Fruit fly (Drosophila melanogaster) whole organism, prepupa: ENCODE results near the gene CG44195.

ENCODE experiments used
- CG10631 ChIP-seq: fragments of 200-800 bp; sonication (Bioruptor generic); optimal IDR thresholded peaks from 2 replicates; lab custom pipeline; 2016; ENCODE audit warnings: missing biosample characterization, missing genetic modification characterization
- CG11294 ChIP-seq: fragments of 200-800 bp; sonication (Bioruptor generic); IDR thresholded peaks from 2 replicates; pipeline ENCODE4 v1.3.6; 2022; ENCODE audit warnings: missing biosample characterization, missing genetic modification characterization
- CG11762 ChIP-seq: fragments of 200-800 bp; sonication (Bioruptor generic); optimal IDR thresholded peaks from 3 replicates; lab custom pipeline; 2016; ENCODE audit warnings: missing biosample characterization, missing genetic modification characterization; ENCODE audit not compliant: insufficient read depth
- CG11902 ChIP-seq: fragments of 200-800 bp; sonication (Bioruptor generic); optimal IDR thresholded peaks from 3 replicates; lab custom pipeline; 2016; ENCODE audit warnings: missing biosample characterization, missing genetic modification characterization
- CG1621 ChIP-seq: fragments of 200-800 bp; sonication (Bioruptor generic); optimal IDR thresholded peaks from 3 replicates; lab custom pipeline; 2018; ENCODE audit warnings: missing biosample characterization, mild to moderate bottlenecking, missing genetic modification characterization
- CG32006 ChIP-seq: fragments of 200-800 bp; sonication (Bioruptor generic); optimal IDR thresholded peaks from 3 replicates; lab custom pipeline; 2017; ENCODE audit warnings: missing biosample characterization, mild to moderate bottlenecking, missing genetic modification characterization
- CG34406 ChIP-seq: fragments of 200-800 bp; sonication (Bioruptor generic); optimal IDR thresholded peaks from 3 replicates; lab custom pipeline; 2016; ENCODE audit warnings: missing biosample characterization, missing genetic modification characterization
- CG3919 ChIP-seq: fragments of 200-800 bp; sonication (Bioruptor generic); optimal IDR thresholded peaks from 3 replicates; lab custom pipeline; 2016; ENCODE audit warnings: missing biosample characterization, missing genetic modification characterization
- CG6163 ChIP-seq: fragments of 200-800 bp; sonication (Bioruptor generic); IDR thresholded peaks from 3 replicates; pipeline ENCODE4 v1.3.6; 2022; ENCODE audit warnings: missing biosample characterization, missing genetic modification characterization
- CG6276 ChIP-seq: fragments of 200-800 bp; sonication (Bioruptor generic); optimal IDR thresholded peaks from 2 replicates; lab custom pipeline; 2017; ENCODE audit warnings: missing biosample characterization, mild to moderate bottlenecking, missing genetic modification characterization
- CG6792 ChIP-seq: fragments of 200-800 bp; sonication (Bioruptor generic); optimal IDR thresholded peaks from 3 replicates; lab custom pipeline; 2016; ENCODE audit warnings: missing biosample characterization, missing genetic modification characterization
- CG6808 ChIP-seq: fragments of 200-800 bp; sonication (Bioruptor generic); optimal IDR thresholded peaks from 3 replicates; lab custom pipeline; 2017; ENCODE audit warnings: missing biosample characterization, missing genetic modification characterization, mild to moderate bottlenecking, moderate library complexity, missing genetic modification reagents
- CG8119 ChIP-seq: fragments of 200-800 bp; sonication (Bioruptor generic); IDR thresholded peaks from 3 replicates; pipeline ENCODE4 v1.3.6; 2022; ENCODE audit warnings: missing biosample characterization, missing genetic modification characterization
- CG8319 ChIP-seq: fragments of 200-800 bp; sonication (Bioruptor generic); optimal IDR thresholded peaks from 3 replicates; lab custom pipeline; 2016; ENCODE audit warnings: missing biosample characterization, missing genetic modification characterization
- CG8632 ChIP-seq: fragments of 200-800 bp; sonication (Bioruptor generic); optimal IDR thresholded peaks from 3 replicates; lab custom pipeline; 2016; ENCODE audit warnings: missing biosample characterization, missing genetic modification characterization
- Eip78C ChIP-seq: fragments of 200-800 bp; sonication (Bioruptor generic); peaks from one replicate; lab custom pipeline; 2016; ENCODE audit warnings: missing biosample characterization, missing genetic modification characterization
- Eip93F ChIP-seq: fragments of 200-800 bp; sonication (Bioruptor generic); optimal IDR thresholded peaks from 2 replicates; lab custom pipeline; 2016; ENCODE audit warnings: missing biosample characterization, mild to moderate bottlenecking, missing genetic modification characterization
- Ets21C ChIP-seq: fragments of 200-800 bp; sonication (Bioruptor generic); optimal IDR thresholded peaks from 3 replicates; lab custom pipeline; 2016; ENCODE audit warnings: missing biosample characterization, missing genetic modification characterization
- Ets96B ChIP-seq: fragments of 200-800 bp; optimal IDR thresholded peaks from 2 replicates; lab custom pipeline; 2019; ENCODE audit warnings: missing biosample characterization, mild to moderate bottlenecking, missing genetic modification characterization, moderate library complexity
- Hr38 ChIP-seq: sonication (Bioruptor generic); optimal IDR thresholded peaks from 2 replicates; lab custom pipeline; 2016; ENCODE audit warnings: missing biosample characterization, missing genetic modification characterization
- Hr39 ChIP-seq: fragments of 200-800 bp; sonication (Bioruptor generic); optimal IDR thresholded peaks from 2 replicates; lab custom pipeline; 2016; ENCODE audit warnings: missing biosample characterization, missing genetic modification characterization
- Lpt ChIP-seq: fragments of 200-800 bp; sonication (Bioruptor generic); optimal IDR thresholded peaks from 3 replicates; lab custom pipeline; 2016; ENCODE audit warnings: missing biosample characterization, missing genetic modification characterization
- Sox102F ChIP-seq: fragments of 200-800 bp; sonication (Bioruptor generic); optimal IDR thresholded peaks from 2 replicates; lab custom pipeline; 2016; ENCODE audit warnings: missing biosample characterization, mild to moderate bottlenecking, missing genetic modification characterization
- Sox14 ChIP-seq: fragments of 200-800 bp; sonication (Bioruptor generic); optimal IDR thresholded peaks from 3 replicates; lab custom pipeline; 2016; ENCODE audit warnings: missing biosample characterization, missing genetic modification characterization
- Sox15 ChIP-seq: fragments of 200-800 bp; sonication (Bioruptor generic); optimal IDR thresholded peaks from 3 replicates; lab custom pipeline; 2016; ENCODE audit warnings: missing biosample characterization, missing genetic modification characterization
- achi ChIP-seq: fragments of 200-800 bp; sonication (Bioruptor generic); optimal IDR thresholded peaks from 3 replicates; lab custom pipeline; 2016; ENCODE audit warnings: missing biosample characterization, missing genetic modification characterization
- dac ChIP-seq: fragments of 200-800 bp; sonication (Bioruptor generic); optimal IDR thresholded peaks from 2 replicates; lab custom pipeline; 2017; ENCODE audit warnings: missing biosample characterization, mild to moderate bottlenecking, missing genetic modification characterization
- dsx ChIP-seq: fragments of 200-800 bp; optimal IDR thresholded peaks from 3 replicates; lab custom pipeline; 2019; ENCODE audit warnings: missing biosample characterization, mild to moderate bottlenecking, missing genetic modification characterization, moderate library complexity; ENCODE audit not compliant: poor library complexity, severe bottlenecking
- eg ChIP-seq: fragments of 200-800 bp; sonication (Bioruptor generic); IDR thresholded peaks from 3 replicates; pipeline ENCODE4 v1.3.6; 2022; ENCODE audit warnings: missing biosample characterization, missing genetic modification characterization
- lz ChIP-seq: fragments of 200-800 bp; sonication (Bioruptor generic); optimal IDR thresholded peaks from 3 replicates; lab custom pipeline; 2016; ENCODE audit warnings: missing biosample characterization, missing genetic modification characterization
- ss ChIP-seq, 2 experiments: fragments of 200-800 bp; sonication (Bioruptor generic); optimal IDR thresholded peaks; 2 replicates in 1 of 2; 3 replicates in 1 of 2; lab custom pipeline; 2017 to 2018; ENCODE audit warnings: mild to moderate bottlenecking in 2 of 2, missing biosample characterization in 2 of 2, missing genetic modification characterization in 2 of 2, moderate library complexity in 1 of 2
- topi ChIP-seq: fragments of 200-800 bp; sonication (Bioruptor generic); optimal IDR thresholded peaks from 3 replicates; lab custom pipeline; 2016; ENCODE audit warnings: missing biosample characterization, missing genetic modification characterization

The CG44195 gene

DNA sequence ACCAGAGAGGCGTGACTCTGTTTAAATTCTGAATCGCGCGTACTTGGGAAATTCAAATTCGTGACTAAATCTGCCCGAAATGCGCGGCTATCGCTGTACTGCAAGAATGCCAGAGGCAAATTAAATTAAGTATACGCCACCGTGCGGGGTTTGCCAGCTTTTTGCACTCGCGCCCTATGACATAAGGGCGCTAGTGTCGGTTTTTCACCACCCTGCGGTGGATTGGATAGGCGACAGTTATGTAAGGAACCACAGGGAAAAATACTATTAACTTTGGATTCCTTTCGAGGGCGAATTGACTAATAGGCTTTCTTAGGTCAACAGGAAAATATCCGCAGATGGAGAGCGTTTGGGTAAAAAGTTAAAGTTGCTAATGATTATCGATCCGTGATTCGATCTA is at the start of gene CG44195:
CG44195 (minus strand) TSS at position 101 of the 400 bp plus-strand sequence.
- no peak for TF ChIP-seq CG6163 (GFP tag; lab: Robert Waterston, UW)
- TF ChIP-seq CG3919 (GFP tag; lab: Kevin White, UChicago): no peak
- no peak for TF ChIP-seq CG32006 (GFP tag; lab: Kevin White, UChicago)
- TF ChIP-seq Sox102F (GFP tag; lab: Kevin White, UChicago): no peak
- TF ChIP-seq CG10631 (GFP tag; lab: Kevin White, UChicago): no peak
- no peak for TF ChIP-seq CG6808 (GFP tag; lab: Kevin White, UChicago)
- no peak for TF ChIP-seq CG8119 (GFP tag; lab: Robert Waterston, UW)
- TF ChIP-seq achi (GFP tag; lab: Kevin White, UChicago): no peak
- no peak for TF ChIP-seq CG34406 (GFP tag; lab: Kevin White, UChicago)
- TF ChIP-seq dsx (GFP tag; lab: Kevin White, UChicago): no peak
- TF ChIP-seq Eip93F (GFP tag; lab: Kevin White, UChicago): no peak
- TF ChIP-seq eg: no peak
- no peak for TF ChIP-seq CG1621 (tag; lab: Kevin White, UChicago)
- no peak for TF ChIP-seq CG6276
- TF ChIP-seq CG8632 (GFP tag; lab: Kevin White, UChicago): no peak
- no peak for TF ChIP-seq Hr39
- TF ChIP-seq topi (GFP tag; lab: Kevin White, UChicago): no peak
- no peak for TF ChIP-seq lz (GFP tag; lab: Kevin White, UChicago)
- no peak for TF ChIP-seq ss (GFP tag; optimal IDR thresholded peaks at IDR 0.05; lab: Kevin White, UChicago)

dm6 chr3L:7743741-7744140 is 48.3 kb upstream of the CG44195 start:
- TF ChIP-seq CG1621 (tag; lab: Kevin White, UChicago) (no peak), dsx (GFP tag; lab: Kevin White, UChicago) (peak; percentile 92)

DNA sequence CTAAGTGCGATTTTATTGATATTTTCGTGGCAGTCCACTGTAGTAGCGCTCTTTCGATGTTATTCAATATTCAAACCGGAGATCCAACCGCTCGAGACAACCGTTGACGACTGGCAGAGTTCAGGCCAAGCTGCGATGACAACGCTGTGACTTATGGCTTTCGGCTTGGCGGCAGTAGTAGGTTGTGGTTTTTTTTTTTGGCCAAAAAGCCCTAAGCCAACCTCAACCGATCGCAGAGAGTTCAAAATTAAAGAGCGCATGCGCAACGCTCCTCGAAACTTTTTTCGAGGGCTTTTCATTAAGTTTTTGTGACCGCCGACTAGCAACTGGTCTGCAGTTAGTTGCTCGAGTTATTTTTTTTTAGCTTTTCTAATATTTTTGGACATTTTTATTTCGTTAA is 47.5 kb upstream of the CG44195 start, which contains the start of gene Snmp2:
Snmp2 (minus strand) TSS at position 101 of the 400 bp plus-strand sequence.
- TF ChIP-seq Hr38: no peak
- TF ChIP-seq CG34406 (GFP tag; lab: Kevin White, UChicago): no peak
- no peak for TF ChIP-seq Hr39
- no peak for TF ChIP-seq CG32006 (GFP tag; lab: Kevin White, UChicago)

DNA sequence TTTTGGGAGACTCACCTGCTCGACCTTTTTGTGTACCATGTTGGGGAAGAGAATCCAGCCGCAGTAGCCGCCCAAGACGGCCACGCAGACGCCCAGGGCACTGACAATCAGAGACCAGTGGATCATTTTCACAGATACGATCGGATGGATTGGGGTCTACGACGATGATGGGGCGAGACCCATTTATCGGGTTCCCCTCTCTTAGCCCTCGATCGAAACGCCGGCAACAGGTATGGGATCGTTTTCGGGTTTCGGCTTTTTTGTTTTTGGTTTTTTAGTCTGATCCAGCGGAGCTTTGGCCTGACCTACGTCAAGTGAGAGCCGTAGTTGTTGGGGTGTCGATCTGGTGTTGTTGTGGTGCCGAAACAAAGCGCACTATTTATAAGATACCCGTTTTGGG is 46.5 kb upstream of the CG44195 start:
- peak; percentile 48 for TF ChIP-seq Eip78C (GFP tag; lab: Kevin White, UChicago)
- no peak for TF ChIP-seq Sox14 (GFP tag; lab: Kevin White, UChicago)

dm6 chr3L:7732141-7732748 is 36.8 kb upstream of the CG44195 start, which contains the start of gene CG8492:
Gene CG8492, minus strand, starts transcription at chr3L:7732191.
- TF ChIP-seq dac (GFP tag; lab: Kevin White, UChicago) (no peak), CG8319 (no peak), Lpt (no peak), CG6792 (GFP tag; lab: Kevin White, UChicago) (no peak), CG6163 (GFP tag; lab: Robert Waterston, UW) (no peak), CG11294 (no peak), CG11762 (GFP tag; lab: Kevin White, UChicago) (no peak), eg (no peak), Ets96B (no peak), CG11902 (GFP tag; lab: Kevin White, UChicago) (no peak), CG32006 (GFP tag; lab: Kevin White, UChicago) (no peak), Sox15 (GFP tag; lab: Kevin White, UChicago) (no peak), CG34406 (GFP tag; lab: Kevin White, UChicago) (no peak), Ets21C (GFP tag; lab: Kevin White, UChicago) (no peak)
